Worm (Caenorhabditis elegans): ENCODE measurements around the gene R07E5.17.
A peak's percentile ranks its signal among the peaks of the same experiment; 100 is the strongest.

DNA sequence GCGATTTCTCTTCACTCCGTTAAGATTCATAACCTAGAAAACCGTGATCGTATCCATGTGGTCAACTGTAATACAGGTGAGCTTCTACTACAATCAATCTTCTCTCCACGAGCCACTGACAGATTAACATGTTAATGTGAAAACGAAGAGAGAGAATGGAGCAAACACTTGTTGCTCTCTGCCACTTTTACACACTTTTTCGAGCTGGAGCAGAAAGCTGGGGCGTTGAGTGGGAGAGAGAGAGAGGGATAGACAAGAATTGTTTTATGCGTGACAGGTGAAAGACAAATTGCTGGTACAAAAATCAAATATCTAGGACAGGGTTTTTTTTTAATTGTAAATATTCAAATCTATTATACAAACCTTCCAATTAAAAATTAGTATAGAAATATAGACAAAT, 45.9 kb downstream of the R07E5.17 start:
- TF ChIP-seq ceh-9 (tag; optimal IDR thresholded peaks at IDR 0.05) (no peak), nfya-1 (tag; optimal IDR thresholded peaks at IDR 0.05) (peak; percentile 22), sox-4 (tag; optimal IDR thresholded peaks at IDR 0.05) (no peak), zip-5 (tag; optimal IDR thresholded peaks at IDR 0.05) (no peak), dmd-4 (tag; optimal IDR thresholded peaks at IDR 0.05; ENCODE audit: borderline replicate concordance) (no peak), ceh-2 (tag; optimal IDR thresholded peaks at IDR 0.05) (no peak), ceh-19 (GFP tag; optimal IDR thresholded peaks at IDR 0.05) (no peak), ceh-31 (tag; optimal IDR thresholded peaks at IDR 0.05) (no peak)

Measured in whole organism, late embryonic.